Worm (Caenorhabditis elegans) whole organism, young adult: Measurements from ENCODE around the gene ced-13.

Experiments
- F49E8.2 ChIP-seq: sonication (generic microtip); optimal IDR thresholded peaks from 3 replicates; lab custom pipeline; 2017; ENCODE audit warnings: missing genetic modification characterization, mild to moderate bottlenecking, missing compliant biosample characterization, antibody characterized with exemption, moderate library complexity; ENCODE audit not compliant: insufficient read depth
- Y79H2A.3 ChIP-seq: fragments of 200-800 bp; sonication (Bioruptor generic); conservative IDR thresholded peaks from 2 replicates; pipeline ENCODE4 v1.3.6; 2022; ENCODE audit warnings: missing genetic modification reagents, missing genetic modification characterization, missing compliant biosample characterization
- ama-1 ChIP-seq, 3 experiments: fragments of 150-350 bp in 1 of 3; sonication (generic microtip) in 2 of 3; optimal IDR thresholded peaks; 2 replicates each; lab custom pipeline; 2014 to 2018; ENCODE audit warnings: missing biosample characterization in 2 of 3, missing genetic modification characterization in 2 of 3, missing genetic modification reagents in 2 of 3
- athp-1 ChIP-seq: sonication (generic microtip); optimal IDR thresholded peaks from 2 replicates; lab custom pipeline; 2017; ENCODE audit warnings: mild to moderate bottlenecking, missing genetic modification characterization, missing compliant biosample characterization
- dpl-1 ChIP-seq: fragments of 150-350 bp; optimal IDR thresholded peaks from 2 replicates; lab custom pipeline; 2014; ENCODE audit warnings: missing biosample characterization, missing genetic modification reagents, missing genetic modification characterization
- ekl-4 ChIP-seq: fragments of 200-800 bp; sonication (Bioruptor generic); IDR thresholded peaks from 2 replicates; pipeline ENCODE4 v1.3.6; 2022; ENCODE audit warnings: missing genetic modification reagents, missing genetic modification characterization, missing compliant biosample characterization
- gei-17 ChIP-seq: fragments of 200-800 bp; sonication (Bioruptor generic); optimal IDR thresholded peaks from 2 replicates; lab custom pipeline; 2018; ENCODE audit warnings: mild to moderate bottlenecking, missing genetic modification characterization, missing compliant biosample characterization
- hlh-12 ChIP-seq: sonication (generic microtip); optimal IDR thresholded peaks from 2 replicates; lab custom pipeline; 2016; ENCODE audit warnings: missing genetic modification characterization, missing compliant biosample characterization
- pha-4 ChIP-seq: fragments of 150-350 bp; sonication (generic microtip); optimal IDR thresholded peaks from 2 replicates; lab custom pipeline; 2014; ENCODE audit warnings: missing biosample characterization, missing genetic modification reagents, missing genetic modification characterization
- sea-2 ChIP-seq: fragments of 200-800 bp; sonication (Bioruptor generic); IDR thresholded peaks from 2 replicates; pipeline ENCODE4 v1.3.6; 2022; ENCODE audit warnings: missing genetic modification characterization, missing compliant biosample characterization
- snpc-4 ChIP-seq, 5 experiments: fragments of 150-350 bp in 1 of 5; sonication (generic microtip) in 4 of 5; optimal IDR thresholded peaks; 2 replicates each; lab custom pipeline; 2014 to 2018; ENCODE audit warnings: missing genetic modification characterization in 5 of 5, missing biosample characterization in 3 of 5, antibody characterized with exemption in 2 of 5, mild to moderate bottlenecking in 2 of 5, missing compliant biosample characterization in 2 of 5, missing genotype in 2 of 5, moderate library complexity in 2 of 5, missing genetic modification reagents in 1 of 5

- TF ChIP-seq ama-1 (optimal IDR thresholded peaks at IDR 0.05; lab: Kevin White, UChicago), result no peak
- TF ChIP-seq ama-1 (GFP tag; optimal IDR thresholded peaks at IDR 0.05; lab: Kevin White, UChicago), result no peak
- TF ChIP-seq F49E8.2 (tag; lab: Kevin White, UChicago), result no peak
- TF ChIP-seq sea-2, result no peak
- no peak for TF ChIP-seq hlh-12 (tag; lab: Kevin White, UChicago)
- TF ChIP-seq athp-1 (tag; lab: Kevin White, UChicago), result no peak
- no peak for TF ChIP-seq Y79H2A.3 (GFP tag; lab: Robert Waterston, UW)
- no peak for TF ChIP-seq ekl-4 (GFP tag; lab: Robert Waterston, UW)
- no peak for TF ChIP-seq gei-17 (GFP tag; lab: Kevin White, UChicago)
- no peak for TF ChIP-seq dpl-1 (GFP tag; lab: Kevin White, UChicago)
- no peak for TF ChIP-seq snpc-4 (GFP tag; optimal IDR thresholded peaks at IDR 0.05; lab: Kevin White, UChicago)
- TF ChIP-seq snpc-4 (tag; optimal IDR thresholded peaks at IDR 0.05; lab: Kevin White, UChicago), result peak in 1 of 4 experiments; percentile 61
- TF ChIP-seq pha-4, result no peak
Observed at ce11 chrX:8286740-8287299, 12.6 kb downstream of the ced-13 start, which contains the start of gene sec-16A.2.
